Fruit fly (Drosophila melanogaster): ENCODE measurements around the gene term.

Gene term

DNA sequence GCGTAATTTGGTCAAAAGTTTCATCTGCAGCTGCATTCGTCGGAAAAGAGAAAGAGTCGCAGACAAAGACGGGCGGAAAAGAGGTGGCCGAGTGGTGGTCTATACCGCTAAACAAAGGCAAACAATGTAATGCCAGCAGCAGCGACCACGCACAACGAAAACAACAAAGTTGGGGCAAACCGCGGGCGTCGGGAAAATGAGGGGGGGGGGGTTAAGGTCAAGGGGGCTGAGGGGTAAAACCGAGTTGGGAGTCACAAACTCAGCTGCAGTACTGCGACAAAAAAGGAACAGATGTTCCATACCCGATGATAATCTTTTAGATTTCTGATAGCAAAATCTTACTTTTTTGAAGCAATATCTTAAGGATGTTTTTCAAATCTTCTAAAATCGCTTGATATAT, 43.2 kb upstream of the term start:
- TF ChIP-seq CG14711 (tag; optimal IDR thresholded peaks at IDR 0.05) (no peak), Clk (GFP tag; optimal IDR thresholded peaks at IDR 0.05) (no peak), cnc (optimal IDR thresholded peaks at IDR 0.05) (no peak), ovo (GFP tag; optimal IDR thresholded peaks at IDR 0.05) (no peak), CG11617 (GFP tag; optimal IDR thresholded peaks at IDR 0.05) (no peak), CG7101 (tag; optimal IDR thresholded peaks at IDR 0.05) (no peak)

DNA sequence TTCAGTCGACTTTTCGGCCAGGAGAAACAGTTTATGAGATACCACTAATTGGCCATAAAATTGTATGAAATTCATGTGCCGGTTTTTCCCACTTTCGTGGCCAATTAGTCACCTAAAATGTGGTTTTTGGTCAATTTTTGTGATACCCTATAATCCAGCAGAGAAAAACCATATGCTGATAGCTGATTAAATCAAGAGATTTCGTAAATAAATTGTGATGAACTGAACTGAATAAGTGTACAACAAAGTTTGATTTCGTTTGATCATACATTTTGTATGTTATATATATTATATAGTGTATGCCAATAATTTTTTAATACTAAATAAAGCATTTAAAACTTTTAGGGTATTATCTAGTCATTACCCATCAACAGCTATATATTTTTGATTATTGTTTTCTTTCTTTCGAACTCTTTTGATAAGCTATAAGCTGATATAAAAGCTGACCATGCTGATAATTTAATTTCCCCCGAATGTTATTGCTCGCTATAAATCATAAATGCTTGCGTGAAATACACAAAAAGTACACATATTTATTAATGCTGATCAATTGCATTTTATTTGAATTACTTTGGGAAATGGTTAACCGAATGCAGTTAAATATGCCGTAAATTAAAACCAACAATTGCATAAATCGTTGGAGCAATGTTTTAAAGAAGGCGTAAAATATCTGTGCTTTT, 41.4 kb upstream of the term start:
- peak; percentile 26 for TF ChIP-seq bab1 (GFP tag; optimal IDR thresholded peaks at IDR 0.05)
- no peak for TF ChIP-seq cnc (optimal IDR thresholded peaks at IDR 0.05)
- TF ChIP-seq Mnt (GFP tag; optimal IDR thresholded peaks at IDR 0.05), result no peak
- TF ChIP-seq CG5204 (GFP tag; optimal IDR thresholded peaks at IDR 0.05), result no peak
- TF ChIP-seq CG7101 (tag; optimal IDR thresholded peaks at IDR 0.05), result peak; percentile 6
- peak; percentile 87 for TF ChIP-seq tj (GFP tag; optimal IDR thresholded peaks at IDR 0.05)
- TF ChIP-seq kay (GFP tag; ENCODE audit: borderline replicate concordance), result peak; percentile 16

DNA sequence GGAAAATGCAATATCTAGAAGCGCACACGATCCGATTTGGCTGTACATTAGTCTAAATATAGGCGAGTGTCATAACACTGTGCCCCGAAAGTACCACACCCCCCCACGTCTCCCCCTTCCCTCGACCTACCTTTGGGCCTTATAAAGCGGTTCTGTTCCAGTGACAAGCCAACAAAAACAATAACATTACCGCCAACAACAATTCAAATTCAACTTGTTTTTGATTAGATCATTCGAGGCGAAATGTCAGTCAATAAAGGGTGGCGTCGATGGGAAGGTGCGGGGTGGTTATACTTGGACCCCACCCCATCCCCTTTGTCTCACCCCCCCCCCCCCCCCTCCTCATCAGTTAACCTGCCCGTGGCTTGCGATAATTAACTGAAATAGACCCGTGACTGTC, 39.5 kb upstream of the term start:
- no peak for TF ChIP-seq cic (GFP tag; optimal IDR thresholded peaks at IDR 0.05)
- no peak for TF ChIP-seq kay (GFP tag; ENCODE audit: borderline replicate concordance)
- TF ChIP-seq CG11617 (GFP tag; optimal IDR thresholded peaks at IDR 0.05), result no peak
- no peak for TF ChIP-seq Clk (GFP tag; optimal IDR thresholded peaks at IDR 0.05)
- no peak for TF ChIP-seq Crg-1 (GFP tag; optimal IDR thresholded peaks at IDR 0.05)
- TF ChIP-seq toe (GFP tag; optimal IDR thresholded peaks at IDR 0.05), result no peak
- peak; percentile 13 for TF ChIP-seq ovo (GFP tag; optimal IDR thresholded peaks at IDR 0.05)

- TF ChIP-seq cnc (optimal IDR thresholded peaks at IDR 0.05), result no peak
- TF ChIP-seq Crg-1 (GFP tag; optimal IDR thresholded peaks at IDR 0.05), result no peak
- no peak for TF ChIP-seq Mnt (GFP tag; optimal IDR thresholded peaks at IDR 0.05)
- TF ChIP-seq toe (GFP tag; optimal IDR thresholded peaks at IDR 0.05), result no peak
- TF ChIP-seq CG33017 (tag; optimal IDR thresholded peaks at IDR 0.05), result no peak
- TF ChIP-seq kay (GFP tag; ENCODE audit: borderline replicate concordance), result no peak
- TF ChIP-seq CG11617 (GFP tag; optimal IDR thresholded peaks at IDR 0.05), result no peak
- TF ChIP-seq ovo (GFP tag; optimal IDR thresholded peaks at IDR 0.05), result no peak
- no peak for TF ChIP-seq tj (GFP tag; optimal IDR thresholded peaks at IDR 0.05)
- TF ChIP-seq pad (GFP tag; optimal IDR thresholded peaks at IDR 0.05), result no peak
- no peak for TF ChIP-seq Hr96 (GFP tag; optimal IDR thresholded peaks at IDR 0.05)
- no peak for TF ChIP-seq CG12768 (GFP tag; optimal IDR thresholded peaks at IDR 0.05)
- TF ChIP-seq CG7101 (tag; optimal IDR thresholded peaks at IDR 0.05), result no peak
- no peak for TF ChIP-seq bab1 (GFP tag; optimal IDR thresholded peaks at IDR 0.05)
- no peak for TF ChIP-seq CG14711 (tag; optimal IDR thresholded peaks at IDR 0.05)
- TF ChIP-seq cic (GFP tag; optimal IDR thresholded peaks at IDR 0.05), result no peak
Observed at dm6 chr3L:18632187-18632635, 38.6 kb upstream of the term start.

dm6 chr3L:18629874-18630273, 36.3 kb upstream of the term start:
- TF ChIP-seq CG14711 (tag; optimal IDR thresholded peaks at IDR 0.05), result no peak
- no peak for TF ChIP-seq CG7045 (GFP tag; optimal IDR thresholded peaks at IDR 0.05)
- no peak for TF ChIP-seq kay (GFP tag; ENCODE audit: borderline replicate concordance)
- TF ChIP-seq CG12768 (GFP tag; optimal IDR thresholded peaks at IDR 0.05), result no peak
- TF ChIP-seq Clk (GFP tag; optimal IDR thresholded peaks at IDR 0.05), result no peak
- TF ChIP-seq CG5204 (GFP tag; optimal IDR thresholded peaks at IDR 0.05), result no peak
- no peak for TF ChIP-seq cnc (optimal IDR thresholded peaks at IDR 0.05)
- TF ChIP-seq tj (GFP tag; optimal IDR thresholded peaks at IDR 0.05), result no peak

DNA sequence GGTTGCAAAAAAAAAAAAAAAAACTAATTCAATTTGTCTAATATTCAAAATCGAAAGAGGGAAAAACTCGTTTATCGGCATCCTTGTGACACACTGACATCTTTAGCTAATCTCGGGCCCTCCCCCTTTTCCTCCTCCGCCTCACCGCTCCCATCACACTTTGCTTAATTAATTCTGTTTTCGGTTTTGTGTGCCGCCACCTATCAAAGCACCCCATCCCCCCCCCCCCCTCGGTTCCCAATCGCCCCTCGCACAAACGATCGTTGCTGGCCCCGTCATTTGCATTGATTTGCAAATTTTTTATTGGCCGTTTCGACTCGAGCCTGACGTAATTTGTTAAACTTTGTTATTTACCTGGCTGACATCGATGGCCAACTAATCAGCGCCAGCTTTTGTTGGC, 34.9 kb upstream of the term start:
- TF ChIP-seq Hr96 (GFP tag; optimal IDR thresholded peaks at IDR 0.05), result no peak
- TF ChIP-seq tj (GFP tag; optimal IDR thresholded peaks at IDR 0.05), result peak; percentile 31
- TF ChIP-seq bab1 (GFP tag; optimal IDR thresholded peaks at IDR 0.05), result no peak

- no peak for TF ChIP-seq CG12768 (GFP tag; optimal IDR thresholded peaks at IDR 0.05)
- peak; percentile 11 for TF ChIP-seq kay (GFP tag; ENCODE audit: borderline replicate concordance)
- TF ChIP-seq CG5204 (GFP tag; optimal IDR thresholded peaks at IDR 0.05), result no peak
- TF ChIP-seq Hr96 (GFP tag; optimal IDR thresholded peaks at IDR 0.05), result no peak
- TF ChIP-seq bab1 (GFP tag; optimal IDR thresholded peaks at IDR 0.05), result no peak
- TF ChIP-seq CG11617 (GFP tag; optimal IDR thresholded peaks at IDR 0.05), result no peak
- no peak for TF ChIP-seq pad (GFP tag; optimal IDR thresholded peaks at IDR 0.05)
- no peak for TF ChIP-seq CG33017 (tag; optimal IDR thresholded peaks at IDR 0.05)
- TF ChIP-seq Mnt (GFP tag; optimal IDR thresholded peaks at IDR 0.05), result no peak
Observed at dm6 chr3L:18627657-18628455, 34.3 kb upstream of the term start.
